Worm (Caenorhabditis elegans) whole organism, L3 larva: ENCODE results near the gene fbxb-90.
"Not testable (repeated sequence)": the region's sequence is repeated elsewhere in the genome, so short reads cannot be mapped to it uniquely, and the experiment has no call there.

ENCODE experiments used
- ZK546.5 ChIP-seq: sonication (generic microtip); optimal IDR thresholded peaks from 2 replicates; lab custom pipeline; 2017; ENCODE audit warnings: missing biosample characterization, missing genetic modification characterization
- aly-2 ChIP-seq: fragments of 150-350 bp; optimal IDR thresholded peaks from 2 replicates; lab custom pipeline; 2014; ENCODE audit warnings: missing biosample characterization, missing genetic modification characterization
- ama-1 ChIP-seq: fragments of 150-350 bp; optimal IDR thresholded peaks from 2 replicates; lab custom pipeline; 2018
- ceh-16 ChIP-seq: sonication (generic microtip); optimal IDR thresholded peaks from 2 replicates; lab custom pipeline; 2017; ENCODE audit warnings: missing biosample characterization, missing genetic modification characterization
- ceh-82 ChIP-seq: fragments of 150-350 bp; optimal IDR thresholded peaks from 2 replicates; lab custom pipeline; 2014; ENCODE audit warnings: missing biosample characterization, missing genetic modification characterization
- ceh-9 ChIP-seq: sonication (generic microtip); optimal IDR thresholded peaks from 2 replicates; lab custom pipeline; 2018; ENCODE audit warnings: missing biosample characterization, missing genetic modification characterization
- elt-2 ChIP-seq: sonication (generic microtip); optimal IDR thresholded peaks from 2 replicates; lab custom pipeline; 2016; ENCODE audit warnings: missing genetic modification reagents, mild to moderate bottlenecking, missing genetic modification characterization, missing compliant biosample characterization
- elt-3 ChIP-seq, 3 experiments: fragments of 150-350 bp in 1 of 3; sonication (generic microtip) in 2 of 3; optimal IDR thresholded peaks; 2 replicates in 2 of 3; 4 replicates in 1 of 3; lab custom pipeline; 2014 to 2017; ENCODE audit warnings: missing biosample characterization in 3 of 3, missing genetic modification characterization in 3 of 3
- eor-1 ChIP-seq, 2 experiments: fragments of 150-350 bp; optimal IDR thresholded peaks; 2 replicates each; lab custom pipeline; 2014 to 2018; ENCODE audit warnings: missing biosample characterization in 2 of 2, missing genetic modification characterization in 2 of 2
- fkh-2 ChIP-seq: fragments of 150-350 bp; optimal IDR thresholded peaks from 2 replicates; lab custom pipeline; 2014; ENCODE audit warnings: missing biosample characterization, missing genetic modification reagents, missing genetic modification characterization
- fos-1 ChIP-seq: fragments of 150-350 bp; optimal IDR thresholded peaks from 2 replicates; lab custom pipeline; 2014; ENCODE audit warnings: missing biosample characterization, missing genetic modification characterization
- hmg-11 ChIP-seq: sonication (generic microtip); optimal IDR thresholded peaks from 2 replicates; lab custom pipeline; 2016; ENCODE audit warnings: missing genetic modification characterization, missing compliant biosample characterization
- jun-1 ChIP-seq: fragments of 150-350 bp; optimal IDR thresholded peaks from 2 replicates; lab custom pipeline; 2014; ENCODE audit warnings: missing biosample characterization, missing genetic modification reagents, missing genetic modification characterization
- lin-39 ChIP-seq: fragments of 150-350 bp; optimal IDR thresholded peaks from 2 replicates; lab custom pipeline; 2018; ENCODE audit warnings: missing biosample characterization, missing genetic modification reagents, missing genetic modification characterization
- lsy-12 ChIP-seq: sonication (generic microtip); optimal IDR thresholded peaks from 2 replicates; lab custom pipeline; 2016; ENCODE audit warnings: mild to moderate bottlenecking, missing genetic modification characterization, missing compliant biosample characterization
- nhr-11 ChIP-seq: fragments of 150-350 bp; optimal IDR thresholded peaks from 2 replicates; lab custom pipeline; 2014; ENCODE audit warnings: missing biosample characterization, missing genetic modification characterization
- nhr-12 ChIP-seq: fragments of 150-350 bp; optimal IDR thresholded peaks from 2 replicates; lab custom pipeline; 2014; ENCODE audit warnings: missing biosample characterization, missing genetic modification characterization
- nhr-23 ChIP-seq: fragments of 150-350 bp; optimal IDR thresholded peaks from 2 replicates; lab custom pipeline; 2014; ENCODE audit warnings: missing biosample characterization, missing genetic modification reagents, missing genetic modification characterization
- nhr-237 ChIP-seq: fragments of 150-350 bp; optimal IDR thresholded peaks from 2 replicates; lab custom pipeline; 2014; ENCODE audit warnings: missing biosample characterization, missing genetic modification characterization
- nhr-25 ChIP-seq: sonication (generic microtip); optimal IDR thresholded peaks from 2 replicates; lab custom pipeline; 2017; ENCODE audit warnings: missing biosample characterization, missing genetic modification characterization
- nhr-28 ChIP-seq: fragments of 150-350 bp; optimal IDR thresholded peaks from 2 replicates; lab custom pipeline; 2014; ENCODE audit warnings: missing biosample characterization, missing genetic modification characterization
- nhr-43 ChIP-seq: sonication (generic microtip); optimal IDR thresholded peaks from 2 replicates; lab custom pipeline; 2016; ENCODE audit warnings: mild to moderate bottlenecking, missing genetic modification characterization, missing compliant biosample characterization; ENCODE audit not compliant: poor library complexity, severe bottlenecking
- nhr-67 ChIP-seq: fragments of 150-350 bp; optimal IDR thresholded peaks from 2 replicates; lab custom pipeline; 2014; ENCODE audit warnings: missing biosample characterization, missing genetic modification characterization
- sea-2 ChIP-seq: fragments of 150-350 bp; sonication (generic microtip); optimal IDR thresholded peaks from 4 replicates; lab custom pipeline; 2014; ENCODE audit warnings: missing biosample characterization, missing genetic modification reagents, missing genetic modification characterization
- skn-1 ChIP-seq: fragments of 150-350 bp; optimal IDR thresholded peaks from 2 replicates; lab custom pipeline; 2014; ENCODE audit warnings: missing biosample characterization, missing genetic modification characterization
- snpc-4 ChIP-seq: fragments of 150-350 bp; optimal IDR thresholded peaks from 2 replicates; lab custom pipeline; 2014; ENCODE audit warnings: missing biosample characterization, missing genetic modification characterization
- tbx-2 ChIP-seq: sonication (generic microtip); optimal IDR thresholded peaks from 2 replicates; lab custom pipeline; 2016; ENCODE audit warnings: mild to moderate bottlenecking, missing genetic modification characterization, missing compliant biosample characterization
- unc-39 ChIP-seq: sonication (generic microtip); optimal IDR thresholded peaks from 4 replicates; lab custom pipeline; 2017; ENCODE audit warnings: missing biosample characterization, missing genetic modification characterization
- unc-62 ChIP-seq: fragments of 150-350 bp; sonication (generic microtip); optimal IDR thresholded peaks from 4 replicates; lab custom pipeline; 2014; ENCODE audit warnings: missing biosample characterization, missing genetic modification reagents, missing genetic modification characterization
- zag-1 ChIP-seq: fragments of 150-350 bp; optimal IDR thresholded peaks from 2 replicates; lab custom pipeline; 2014; ENCODE audit warnings: missing biosample characterization, missing genetic modification characterization
- ztf-11 ChIP-seq: fragments of 150-350 bp; optimal IDR thresholded peaks from 2 replicates; lab custom pipeline; 2014; ENCODE audit warnings: missing biosample characterization, missing genetic modification characterization
- ztf-4 ChIP-seq: fragments of 150-350 bp; optimal IDR thresholded peaks from 2 replicates; lab custom pipeline; 2014; ENCODE audit warnings: missing biosample characterization, missing genetic modification characterization

fbxb-90 gene

ce11 chrII:3775719-3776118 is 27.1 kb upstream of the fbxb-90 start, which contains the start of gene T24E12.3:
TSS of gene T24E12.3 (plus strand) at chrII:3776019.
- no peak for TF ChIP-seq nhr-25 (tag; lab: Kevin White, UChicago)

ce11 chrII:3773130-3773529 is 24.5 kb upstream of the fbxb-90 start, which contains the start of gene T24E12.10:
TSS of gene T24E12.10 (minus strand) at chrII:3773230.
- TF ChIP-seq ztf-4 (no peak), elt-2 (tag; lab: Kevin White, UChicago) (no peak), hmg-11 (no peak)
- TF ChIP-seq, all 47 proteins: peak for 0

ce11 chrII:3771640-3772039 is 23.0 kb upstream of the fbxb-90 start:
- no peak for TF ChIP-seq eor-1 (tag; optimal IDR thresholded peaks at IDR 0.05; lab: Kevin White, UChicago)

ce11 chrII:3764486-3764885 is 15.9 kb upstream of the fbxb-90 start, which contains the start of gene srx-112:
TSS of gene srx-112 (minus strand) at chrII:3764586.
- no peak for TF ChIP-seq tbx-2 (tag; lab: Kevin White, UChicago)
- no peak for TF ChIP-seq nhr-237 (tag; lab: Kevin White, UChicago)
- no peak for TF ChIP-seq nhr-25 (tag; lab: Kevin White, UChicago)
- no peak for TF ChIP-seq snpc-4 (tag; lab: Kevin White, UChicago)
- TF ChIP-seq aly-2 (tag; lab: Kevin White, UChicago): no peak
- no peak for TF ChIP-seq nhr-43 (tag; lab: Kevin White, UChicago)
- no peak for TF ChIP-seq lsy-12 (tag; lab: Kevin White, UChicago)
- TF ChIP-seq ceh-16 (tag; lab: Kevin White, UChicago): no peak
- TF ChIP-seq jun-1 (tag; lab: Kevin White, UChicago): no peak
- TF ChIP-seq ceh-9 (tag; lab: Kevin White, UChicago): no peak
- TF ChIP-seq nhr-23 (tag; lab: Kevin White, UChicago): no peak
- no peak for TF ChIP-seq ztf-11
- TF ChIP-seq ama-1 (lab: Kevin White, UChicago): no peak
- TF ChIP-seq unc-39 (tag; lab: Kevin White, UChicago): no peak
- TF ChIP-seq fos-1 (tag; lab: Kevin White, UChicago): no peak
- TF ChIP-seq ztf-4: no peak
- no peak for TF ChIP-seq nhr-12
- TF ChIP-seq skn-1 (tag; lab: Kevin White, UChicago): no peak

ce11 chrII:3761599-3761998 is 13.0 kb upstream of the fbxb-90 start, which contains the start of gene T24E12.6:
TSS of gene T24E12.6 (minus strand) at chrII:3761699.
- not testable (repeated sequence) for TF ChIP-seq nhr-25 (tag; lab: Kevin White, UChicago); nhr-28; ztf-11
- TF ChIP-seq, all 47 proteins: peak for 0; not testable (repeated sequence) for 47

- TF ChIP-seq eor-1 (tag; optimal IDR thresholded peaks at IDR 0.05; lab: Kevin White, UChicago) (no peak), nhr-67 (no peak), fkh-2 (tag; lab: Kevin White, UChicago) (no peak), nhr-11 (no peak), ceh-16 (tag; lab: Kevin White, UChicago) (no peak), lin-39 (no peak), ztf-11 (no peak), unc-62 (GFP tag; lab: Kevin White, UChicago) (no peak), ZK546.5 (tag; lab: Kevin White, UChicago) (no peak), nhr-25 (tag; lab: Kevin White, UChicago) (no peak), ceh-82 (tag; lab: Kevin White, UChicago) (no peak), elt-3 (tag; optimal IDR thresholded peaks at IDR 0.05; lab: Kevin White, UChicago) (no peak), zag-1 (tag; lab: Kevin White, UChicago) (no peak)
Observed at ce11 chrII:3759010-3759409, 10.4 kb upstream of the fbxb-90 start, which contains the start of gene T24E12.12. TSS of gene T24E12.12 (plus strand) at chrII:3759290.

- TF ChIP-seq zag-1 (tag; lab: Kevin White, UChicago) (no peak), sea-2 (GFP tag; lab: Kevin White, UChicago) (no peak), nhr-12 (no peak)
Observed at ce11 chrII:3757499-3757898, 8.9 kb upstream of the fbxb-90 start, which contains the start of gene srx-111. TSS of gene srx-111 (plus strand) at chrII:3757799.
